Fruit fly (Drosophila melanogaster): ENCODE measurements around the gene CG11756.

The CG11756 gene

DNA sequence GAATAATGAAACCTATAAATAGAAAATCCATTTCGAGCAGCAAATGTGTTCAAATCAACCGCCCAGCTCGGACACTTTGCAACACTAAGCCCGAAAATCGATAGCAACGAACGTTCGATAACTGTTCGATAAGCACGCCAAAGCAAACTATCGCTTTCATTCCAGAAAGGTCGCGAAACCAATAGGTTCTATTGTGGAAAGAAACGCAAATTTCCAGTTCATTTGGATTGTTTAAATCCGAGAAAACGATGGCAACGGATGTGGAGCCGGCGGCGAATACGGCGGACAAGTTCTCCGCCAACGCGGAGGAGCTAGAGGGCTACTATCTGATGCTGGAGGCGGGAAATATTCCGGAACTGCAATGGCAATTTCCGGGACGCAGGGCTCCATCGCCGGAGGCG is 11.2 kb downstream of the CG11756 start, which contains the start of gene Pa1 (continued):
- TF ChIP-seq CG32532 (GFP tag; IDR thresholded peaks at IDR 0.05): no peak
- 0 out of 2 replicates have a peak, but pooled peaks have one; percentile 27 for TF ChIP-seq CG2129 (GFP tag; IDR thresholded peaks at IDR 0.05; ENCODE audit: partially characterized antibody)
- TF ChIP-seq CG12942 (GFP tag; optimal IDR thresholded peaks at IDR 0.05): no peak
- TF ChIP-seq Hmr (GFP tag; optimal IDR thresholded peaks at IDR 0.05): no peak
- peak; percentile 55 for TF ChIP-seq nom (GFP tag; optimal IDR thresholded peaks at IDR 0.05)
- TF ChIP-seq CG31224 (GFP tag; IDR thresholded peaks at IDR 0.05): no peak
- peak; percentile 96 for TF ChIP-seq E2f2 (GFP tag; IDR thresholded peaks at IDR 0.05)
- TF ChIP-seq seq (GFP tag; IDR thresholded peaks at IDR 0.05): no peak
- no peak for TF ChIP-seq pros (GFP tag; optimal IDR thresholded peaks at IDR 0.05)
- TF ChIP-seq vfl (GFP tag; optimal IDR thresholded peaks at IDR 0.05): no peak
- TF ChIP-seq Spps (tag; optimal IDR thresholded peaks at IDR 0.05): no peak
- TF ChIP-seq dysf (GFP tag; IDR thresholded peaks at IDR 0.05): no peak
- TF ChIP-seq Elba2 (GFP tag; optimal IDR thresholded peaks at IDR 0.05): peak; percentile 22
- TF ChIP-seq danr (GFP tag; IDR thresholded peaks at IDR 0.05): no peak
- TF ChIP-seq Nf-YC (tag; optimal IDR thresholded peaks at IDR 0.05): peak; percentile 32
- no peak for TF ChIP-seq CG12391 (tag; optimal IDR thresholded peaks at IDR 0.05)
- TF ChIP-seq Stat92E (GFP tag; optimal IDR thresholded peaks at IDR 0.05): no peak
- TF ChIP-seq sna (GFP tag; IDR thresholded peaks at IDR 0.05; ENCODE audit: partially characterized antibody): peak; percentile 56; the same call in 1 of the 2 replicates
- no peak for TF ChIP-seq tx (GFP tag; optimal IDR thresholded peaks at IDR 0.05)
- 0 out of 2 replicates have a peak, but pooled peaks have one; percentile 26 for TF ChIP-seq CG9932 (GFP tag; IDR thresholded peaks at IDR 0.05)

- TF ChIP-seq Deaf1 (tag; optimal IDR thresholded peaks at IDR 0.05): no peak
- TF ChIP-seq prd (optimal IDR thresholded peaks at IDR 0.05): no peak
- no peak for TF ChIP-seq prd (GFP tag; IDR thresholded peaks at IDR 0.05)
- no peak for TF ChIP-seq CG16815 (GFP tag; optimal IDR thresholded peaks at IDR 0.05)
- TF ChIP-seq Lim3 (GFP tag; IDR thresholded peaks at IDR 0.05): no peak
- no peak for TF ChIP-seq CG15073 (GFP tag; optimal IDR thresholded peaks at IDR 0.05)
- no peak for TF ChIP-seq CG32532 (GFP tag; IDR thresholded peaks at IDR 0.05)
- no peak for TF ChIP-seq CG11247 (GFP tag; IDR thresholded peaks at IDR 0.05)
- TF ChIP-seq exex (tag; optimal IDR thresholded peaks at IDR 0.05): no peak
- no peak for TF ChIP-seq Atf3 (GFP tag; optimal IDR thresholded peaks at IDR 0.05)
- TF ChIP-seq Atf-2 (GFP tag; optimal IDR thresholded peaks at IDR 0.05): no peak
- TF ChIP-seq otp (GFP tag; IDR thresholded peaks at IDR 0.05): no peak
- TF ChIP-seq NfI (GFP tag; optimal IDR thresholded peaks at IDR 0.05): no peak
- TF ChIP-seq CG17359 (tag; optimal IDR thresholded peaks at IDR 0.05): no peak
- TF ChIP-seq CG9727 (GFP tag; optimal IDR thresholded peaks at IDR 0.05): peak; percentile 3
- TF ChIP-seq CG5180 (GFP tag; optimal IDR thresholded peaks at IDR 0.05): no peak
- TF ChIP-seq CG3163 (GFP tag; optimal IDR thresholded peaks at IDR 0.05): no peak
- TF ChIP-seq CG8359 (GFP tag; optimal IDR thresholded peaks at IDR 0.05; ENCODE audit: borderline replicate concordance): no peak
- TF ChIP-seq cwo (GFP tag; optimal IDR thresholded peaks at IDR 0.05): no peak
- TF ChIP-seq slou (GFP tag; optimal IDR thresholded peaks at IDR 0.05): no peak
- no peak for TF ChIP-seq CG4424 (GFP tag; optimal IDR thresholded peaks at IDR 0.05)
- TF ChIP-seq CG1602 (GFP tag; optimal IDR thresholded peaks at IDR 0.05): no peak
- no peak for TF ChIP-seq HLH54F (GFP tag; optimal IDR thresholded peaks at IDR 0.05)
- TF ChIP-seq pita (GFP tag; optimal IDR thresholded peaks at IDR 0.05): no peak
- no peak for TF ChIP-seq ttk (GFP tag; IDR thresholded peaks at IDR 0.05)
- no peak for TF ChIP-seq CG4707 (GFP tag; optimal IDR thresholded peaks at IDR 0.05)
- TF ChIP-seq CG17829 (tag; optimal IDR thresholded peaks at IDR 0.05): no peak
- TF ChIP-seq ato (GFP tag; IDR thresholded peaks at IDR 0.05; ENCODE audit: partially characterized antibody): peak; percentile 96
- TF ChIP-seq CG12942 (GFP tag; optimal IDR thresholded peaks at IDR 0.05): no peak
- TF ChIP-seq pzg (GFP tag; optimal IDR thresholded peaks at IDR 0.05): peak; percentile 75
- TF ChIP-seq kay (GFP tag; optimal IDR thresholded peaks at IDR 0.05): no peak
Observed at dm6 chrX:11367783-11368509, 20.0 kb downstream of the CG11756 start, which contains the start of the genes hop and Tim8. hop (minus strand) TSS chrX:11368098. Tim8 (plus strand) TSS chrX:11368445.
